Worm (Caenorhabditis elegans) whole organism, early embryonic: ENCODE results near the gene rgs-5.

Source experiments
- ama-1 ChIP-seq: fragments of 150-350 bp; optimal IDR thresholded peaks from 2 replicates; lab custom pipeline; 2014
- ets-7 ChIP-seq: sonication (generic microtip); optimal IDR thresholded peaks from 2 replicates; lab custom pipeline; 2016; ENCODE audit warnings: missing genotype, missing genetic modification characterization, missing compliant biosample characterization
- hmg-4 ChIP-seq: fragments of 200-800 bp; sonication (Bioruptor generic); optimal IDR thresholded peaks from 2 replicates; lab custom pipeline; 2018; ENCODE audit warnings: mild to moderate bottlenecking, missing genetic modification characterization, missing compliant biosample characterization
- sea-1 ChIP-seq: fragments of 200-800 bp; sonication (Bioruptor generic); conservative IDR thresholded peaks from 2 replicates; pipeline ENCODE4 v1.3.6; 2022; ENCODE audit warnings: missing genetic modification characterization, missing compliant biosample characterization

DNA sequence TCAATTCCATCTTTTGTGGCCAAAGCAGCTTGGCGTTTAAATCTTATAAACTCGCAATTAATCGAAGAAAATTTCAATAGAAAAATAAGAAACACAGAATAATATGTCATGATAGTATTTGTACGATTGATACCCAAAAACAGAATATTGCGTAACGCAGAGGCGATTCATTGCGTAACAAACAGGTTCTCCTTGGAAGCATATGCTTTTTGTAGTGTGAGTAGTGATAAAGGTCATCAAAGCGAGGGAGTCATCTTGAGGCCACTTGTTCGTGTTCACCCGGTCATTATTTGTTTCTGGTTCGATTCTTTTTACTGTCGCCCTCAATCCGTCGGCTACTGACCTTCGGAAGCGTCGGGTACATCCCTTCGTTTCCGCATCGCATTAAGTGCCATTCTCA lies 37.4 kb upstream of the rgs-5 start, which contains the start of gene F54E7.6:
- no peak for TF ChIP-seq sea-1
- TF ChIP-seq ets-7, result no peak
- TF ChIP-seq hmg-4, result no peak
- TF ChIP-seq ama-1 (lab: Kevin White, UChicago), result no peak
